Fruit fly (Drosophila melanogaster): ENCODE data around the gene CG15167.
A peak's percentile ranks its signal among the peaks of the same experiment; 100 is the strongest.

CG15167 gene

dm6 chr2L:18693877-18694723 is 46.1 kb upstream of the CG15167 start (continued):
- TF ChIP-seq Smox (GFP tag; optimal IDR thresholded peaks at IDR 0.05) (no peak), salr (GFP tag; optimal IDR thresholded peaks at IDR 0.05) (no peak), fd85E (GFP tag; optimal IDR thresholded peaks at IDR 0.05) (no peak), Sox102F (GFP tag; optimal IDR thresholded peaks at IDR 0.05) (peak; percentile 70), CG4318 (GFP tag; optimal IDR thresholded peaks at IDR 0.05) (no peak), Sox14 (GFP tag; optimal IDR thresholded peaks at IDR 0.05) (peak; percentile 53), OdsH (GFP tag; optimal IDR thresholded peaks at IDR 0.05) (no peak), CG10669 (GFP tag; optimal IDR thresholded peaks at IDR 0.05) (no peak), lz (GFP tag; optimal IDR thresholded peaks at IDR 0.05) (peak; percentile 51), pdm3 (GFP tag; optimal IDR thresholded peaks at IDR 0.05) (peak; percentile 50), Blimp-1 (GFP tag; optimal IDR thresholded peaks at IDR 0.05) (no peak), Eip78C (GFP tag) (peak; percentile 67), CG11902 (GFP tag; optimal IDR thresholded peaks at IDR 0.05) (no peak), CG34406 (GFP tag; optimal IDR thresholded peaks at IDR 0.05) (peak; percentile 28), Gug (GFP tag; IDR thresholded peaks at IDR 0.05) (no peak), CG6854 (GFP tag; optimal IDR thresholded peaks at IDR 0.05) (peak; percentile 31), CG31627 (GFP tag; optimal IDR thresholded peaks at IDR 0.05) (peak; percentile 68), esn (GFP tag; optimal IDR thresholded peaks at IDR 0.05) (peak; percentile 59), Lpt (GFP tag; optimal IDR thresholded peaks at IDR 0.05) (no peak)

dm6 chr2L:18694724-18695105 is 45.4 kb upstream of the CG15167 start:
- peak; percentile 54 for TF ChIP-seq esn (GFP tag; optimal IDR thresholded peaks at IDR 0.05)
- peak; percentile 44 for TF ChIP-seq Hr39 (GFP tag; optimal IDR thresholded peaks at IDR 0.05)
- TF ChIP-seq Sox102F (GFP tag; optimal IDR thresholded peaks at IDR 0.05): peak; percentile 5
- TF ChIP-seq fd85E (GFP tag; optimal IDR thresholded peaks at IDR 0.05): no peak
- TF ChIP-seq CG3032 (tag; optimal IDR thresholded peaks at IDR 0.05): peak; percentile 7
- TF ChIP-seq Eip93F (GFP tag; optimal IDR thresholded peaks at IDR 0.05): no peak
- TF ChIP-seq CG8319 (GFP tag; optimal IDR thresholded peaks at IDR 0.05): no peak
- peak; percentile 29 for TF ChIP-seq cyc (GFP tag; optimal IDR thresholded peaks at IDR 0.05)
- peak; percentile 53 for TF ChIP-seq CG10631 (GFP tag; optimal IDR thresholded peaks at IDR 0.05)
- TF ChIP-seq CG9139 (GFP tag; optimal IDR thresholded peaks at IDR 0.05): no peak
- TF ChIP-seq CG6163 (GFP tag; IDR thresholded peaks at IDR 0.05): peak; percentile 84
- no peak for TF ChIP-seq ss (GFP tag; optimal IDR thresholded peaks at IDR 0.05)
- no peak for TF ChIP-seq vri (GFP tag; optimal IDR thresholded peaks at IDR 0.05)
- TF ChIP-seq CG1621 (tag; optimal IDR thresholded peaks at IDR 0.05): no peak
- peak; percentile 63 for TF ChIP-seq pdm3 (GFP tag; optimal IDR thresholded peaks at IDR 0.05)
- TF ChIP-seq CG6854 (GFP tag; optimal IDR thresholded peaks at IDR 0.05): no peak
- TF ChIP-seq CG15336 (GFP tag; IDR thresholded peaks at IDR 0.05): peak; percentile 59
- peak; percentile 24 for TF ChIP-seq CG4318 (GFP tag; optimal IDR thresholded peaks at IDR 0.05)
- TF ChIP-seq CG34406 (GFP tag; optimal IDR thresholded peaks at IDR 0.05): peak; percentile 35
- TF ChIP-seq CG10669 (GFP tag; optimal IDR thresholded peaks at IDR 0.05): peak; percentile 27
- TF ChIP-seq Blimp-1 (GFP tag; optimal IDR thresholded peaks at IDR 0.05): no peak
- TF ChIP-seq svp (GFP tag): no peak
- TF ChIP-seq dsx (GFP tag; optimal IDR thresholded peaks at IDR 0.05; ENCODE audit: poor library complexity, severe bottlenecking): no peak
- TF ChIP-seq dac (GFP tag; optimal IDR thresholded peaks at IDR 0.05): no peak
- TF ChIP-seq achi (GFP tag; optimal IDR thresholded peaks at IDR 0.05): peak; percentile 48
- TF ChIP-seq Eip78C (GFP tag): peak; percentile 83
- peak; percentile 77 for TF ChIP-seq CG8119 (GFP tag; IDR thresholded peaks at IDR 0.05)
- TF ChIP-seq CG6808 (GFP tag; optimal IDR thresholded peaks at IDR 0.05): no peak
- TF ChIP-seq Eip75B (GFP tag; optimal IDR thresholded peaks at IDR 0.05): peak; percentile 58
- TF ChIP-seq CG3919 (GFP tag; optimal IDR thresholded peaks at IDR 0.05): peak; percentile 43
- peak; percentile 55 for TF ChIP-seq CG8632 (GFP tag; optimal IDR thresholded peaks at IDR 0.05)
- peak; percentile 73 for TF ChIP-seq acj6 (GFP tag; optimal IDR thresholded peaks at IDR 0.05)
- TF ChIP-seq salr (GFP tag; optimal IDR thresholded peaks at IDR 0.05): peak in 1 of 2 experiments; percentile 28
- TF ChIP-seq CG11902 (GFP tag; optimal IDR thresholded peaks at IDR 0.05): peak; percentile 11
- peak; percentile 64; the same call in 2 of the 3 replicates for TF ChIP-seq eg (GFP tag; IDR thresholded peaks at IDR 0.05)
- TF ChIP-seq lz (GFP tag; optimal IDR thresholded peaks at IDR 0.05): peak; percentile 46
- peak; percentile 51 for TF ChIP-seq Sox14 (GFP tag; optimal IDR thresholded peaks at IDR 0.05)
- peak; percentile 39 for TF ChIP-seq CG31627 (GFP tag; optimal IDR thresholded peaks at IDR 0.05)
- no peak for TF ChIP-seq Ets21C (GFP tag; optimal IDR thresholded peaks at IDR 0.05)
- no peak for TF ChIP-seq fd59A (GFP tag; optimal IDR thresholded peaks at IDR 0.05)
- TF ChIP-seq net (GFP tag; optimal IDR thresholded peaks at IDR 0.05): peak; percentile 43
- peak; percentile 66 for TF ChIP-seq CG32006 (GFP tag; optimal IDR thresholded peaks at IDR 0.05)
- peak; percentile 13 for TF ChIP-seq Lpt (GFP tag; optimal IDR thresholded peaks at IDR 0.05)
